Worm (Caenorhabditis elegans): ENCODE data around the gene C15H11.11.

DNA sequence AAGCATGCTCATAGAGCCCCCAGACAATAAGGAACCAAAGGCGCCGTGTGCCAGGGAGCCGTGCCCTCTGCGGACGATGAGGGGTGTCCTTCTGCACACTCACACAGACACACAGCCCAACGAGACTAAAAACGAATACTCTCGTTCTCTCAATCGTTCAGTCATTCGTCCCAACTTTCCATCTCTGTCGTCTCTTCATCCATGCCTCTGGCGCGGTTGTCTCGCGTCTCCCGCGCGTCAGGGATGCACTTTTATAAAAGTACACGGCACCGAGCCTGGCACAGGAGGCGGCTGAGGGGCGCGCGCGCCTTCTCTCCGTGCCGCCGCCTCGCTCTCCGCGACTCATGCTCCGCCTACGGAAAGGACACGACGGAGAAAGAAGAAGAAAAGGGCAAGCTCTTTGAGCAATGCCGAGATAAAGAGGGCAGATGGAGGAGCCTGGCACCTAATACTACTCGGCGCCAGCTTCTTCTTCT is 48.8 kb upstream of the C15H11.11 start:
- TF ChIP-seq pag-3 (tag; optimal IDR thresholded peaks at IDR 0.05; ENCODE audit: borderline replicate concordance) (no peak), ttx-3 (tag; optimal IDR thresholded peaks at IDR 0.05) (no peak), dve-1 (tag; optimal IDR thresholded peaks at IDR 0.05) (no peak), unc-55 (GFP tag; optimal IDR thresholded peaks at IDR 0.05) (no peak), ceh-22 (tag; optimal IDR thresholded peaks at IDR 0.05) (no peak), hlh-30 (tag; optimal IDR thresholded peaks at IDR 0.05; ENCODE audit: insufficient read depth) (no peak), K09A11.1 (tag; optimal IDR thresholded peaks at IDR 0.05; ENCODE audit: insufficient read depth) (no peak)

Measured in whole organism, late embryonic.